Worm (Caenorhabditis elegans): ENCODE results near the gene Y82E9BR.6.
A peak's percentile ranks its signal among the peaks of the same experiment; 100 is the strongest.

Gene Y82E9BR.6

DNA sequence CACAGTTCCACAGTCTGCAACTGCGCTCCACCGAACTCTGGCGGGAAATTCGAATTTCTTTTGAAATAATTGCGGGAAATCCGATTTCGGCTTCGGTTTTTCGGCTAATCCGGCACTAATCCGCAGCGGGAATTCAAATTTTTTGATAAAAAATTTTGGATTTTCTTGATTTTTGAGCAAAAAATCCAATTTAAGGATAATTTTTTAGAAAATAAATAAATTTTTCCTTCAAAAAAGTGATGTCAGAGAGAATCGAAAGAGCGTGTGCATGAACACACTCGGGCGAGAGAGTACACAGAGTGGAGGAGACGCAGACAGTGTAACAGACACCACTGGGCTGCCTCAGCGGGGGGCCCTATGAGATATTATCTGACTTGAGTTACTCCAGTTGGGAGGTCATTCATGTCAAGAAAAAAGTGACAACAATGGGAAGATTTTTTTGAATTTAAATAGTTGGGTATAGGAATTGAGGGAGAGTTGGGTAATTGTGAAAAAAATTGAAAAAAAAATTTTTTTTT, 49.0 kb downstream of the Y82E9BR.6 start:
- no peak for TF ChIP-seq nhr-76 (tag; optimal IDR thresholded peaks at IDR 0.05)
- TF ChIP-seq ces-1 (GFP tag; optimal IDR thresholded peaks at IDR 0.05) = peak; percentile 22
- no peak for TF ChIP-seq bed-3 (GFP tag; optimal IDR thresholded peaks at IDR 0.05)
- no peak for TF ChIP-seq flh-1 (GFP tag; optimal IDR thresholded peaks at IDR 0.05)
- TF ChIP-seq nhr-12 (tag; optimal IDR thresholded peaks at IDR 0.05) = no peak
